Worm (Caenorhabditis elegans): ENCODE data around the gene F25E2.3.

The F25E2.3 gene

DNA sequence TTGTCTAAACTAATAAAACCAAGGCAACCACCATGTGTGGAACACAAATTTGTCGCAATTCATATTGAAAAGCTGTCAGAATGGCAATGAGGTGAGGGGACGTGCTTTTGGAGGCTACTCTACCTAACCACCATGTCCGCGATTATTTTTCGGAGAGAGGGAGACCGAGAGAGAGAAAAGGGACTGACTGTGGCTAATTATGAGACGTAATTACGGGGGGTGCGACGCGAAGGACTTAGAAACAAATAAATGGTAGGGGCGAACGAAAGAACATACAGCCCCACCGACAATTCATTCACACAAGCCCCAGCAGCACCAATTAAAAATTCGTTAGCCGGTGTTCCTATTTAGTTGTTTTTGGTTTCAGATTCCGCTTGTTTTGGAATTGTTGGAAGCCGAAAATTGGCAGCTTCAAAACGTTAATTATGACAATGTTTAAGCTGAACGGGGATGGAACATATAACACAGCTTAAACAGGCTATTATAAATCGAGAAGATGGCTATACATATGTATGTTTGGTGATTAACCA, 39.8 kb upstream of the F25E2.3 start:
- TF ChIP-seq cnd-1 (tag; optimal IDR thresholded peaks at IDR 0.05) (peak; percentile 36), snpc-4 (tag; optimal IDR thresholded peaks at IDR 0.05) (no peak), hlh-1 (tag; optimal IDR thresholded peaks at IDR 0.05) (no peak), sptf-1 (tag; optimal IDR thresholded peaks at IDR 0.05) (peak; percentile 86), mep-1 (tag; optimal IDR thresholded peaks at IDR 0.05) (no peak), ham-2 (GFP tag; optimal IDR thresholded peaks at IDR 0.05) (peak; percentile 75), nhr-2 (tag; optimal IDR thresholded peaks at IDR 0.05) (no peak), nhr-12 (tag; optimal IDR thresholded peaks at IDR 0.05) (no peak), tbx-8 (GFP tag; optimal IDR thresholded peaks at IDR 0.05) (no peak), mab-5 (tag; optimal IDR thresholded peaks at IDR 0.05) (no peak), drap-1 (GFP tag; optimal IDR thresholded peaks at IDR 0.05) (no peak), mls-2 (tag; optimal IDR thresholded peaks at IDR 0.05) (peak; percentile 87), ceh-83 (GFP tag; optimal IDR thresholded peaks at IDR 0.05) (no peak), ztf-11 (tag; optimal IDR thresholded peaks at IDR 0.05) (peak; percentile 46), lin-13 (tag; optimal IDR thresholded peaks at IDR 0.05) (no peak), ceh-43 (GFP tag; optimal IDR thresholded peaks at IDR 0.05) (peak; percentile 92)

- TF ChIP-seq ces-1 (GFP tag; optimal IDR thresholded peaks at IDR 0.05) (no peak), mep-1 (tag; optimal IDR thresholded peaks at IDR 0.05) (no peak), ceh-43 (GFP tag; optimal IDR thresholded peaks at IDR 0.05) (no peak), blmp-1 (tag; optimal IDR thresholded peaks at IDR 0.05) (no peak), snpc-4 (tag; optimal IDR thresholded peaks at IDR 0.05) (no peak), ceh-83 (GFP tag; optimal IDR thresholded peaks at IDR 0.05) (no peak), nhr-28 (tag; optimal IDR thresholded peaks at IDR 0.05) (no peak), flh-1 (GFP tag; optimal IDR thresholded peaks at IDR 0.05) (no peak), zip-8 (tag; optimal IDR thresholded peaks at IDR 0.05) (no peak), nhr-237 (tag; optimal IDR thresholded peaks at IDR 0.05) (no peak), mab-5 (tag; optimal IDR thresholded peaks at IDR 0.05) (no peak), lsy-2 (tag; optimal IDR thresholded peaks at IDR 0.05) (no peak), nhr-2 (tag; optimal IDR thresholded peaks at IDR 0.05) (no peak), sptf-1 (tag; optimal IDR thresholded peaks at IDR 0.05) (no peak), drap-1 (GFP tag; optimal IDR thresholded peaks at IDR 0.05) (no peak), unc-39 (tag; optimal IDR thresholded peaks at IDR 0.05) (no peak), cnd-1 (tag; optimal IDR thresholded peaks at IDR 0.05) (no peak), bed-3 (GFP tag; optimal IDR thresholded peaks at IDR 0.05) (no peak), tbx-8 (GFP tag; optimal IDR thresholded peaks at IDR 0.05) (no peak)
Measured at ce11 chrX:851421-851820, 38.5 kb upstream of the F25E2.3 start, which contains the start of gene igcm-1. Gene igcm-1, minus strand, starts transcription at chrX:851521.

- TF ChIP-seq elt-3 (tag; optimal IDR thresholded peaks at IDR 0.05) (no peak), ceh-39 (tag; optimal IDR thresholded peaks at IDR 0.05) (no peak), unc-120 (tag; optimal IDR thresholded peaks at IDR 0.05; ENCODE audit: poor library complexity, severe bottlenecking) (no peak), blmp-1 (tag; optimal IDR thresholded peaks at IDR 0.05) (no peak), bed-3 (GFP tag; optimal IDR thresholded peaks at IDR 0.05) (no peak), sptf-1 (tag; optimal IDR thresholded peaks at IDR 0.05) (no peak), nhr-12 (tag; optimal IDR thresholded peaks at IDR 0.05) (no peak), mep-1 (tag; optimal IDR thresholded peaks at IDR 0.05) (no peak), ces-1 (GFP tag; optimal IDR thresholded peaks at IDR 0.05) (no peak), ceh-43 (GFP tag; optimal IDR thresholded peaks at IDR 0.05) (no peak), zip-8 (tag; optimal IDR thresholded peaks at IDR 0.05) (no peak), lin-13 (tag; optimal IDR thresholded peaks at IDR 0.05) (no peak), ceh-83 (GFP tag; optimal IDR thresholded peaks at IDR 0.05) (no peak), hlh-1 (tag; optimal IDR thresholded peaks at IDR 0.05) (no peak), unc-39 (tag; optimal IDR thresholded peaks at IDR 0.05) (no peak), flh-1 (GFP tag; optimal IDR thresholded peaks at IDR 0.05) (no peak), lsy-2 (tag; optimal IDR thresholded peaks at IDR 0.05) (no peak), elt-1 (tag; optimal IDR thresholded peaks at IDR 0.05; ENCODE audit: borderline replicate concordance, insufficient read depth) (no peak), nhr-28 (tag; optimal IDR thresholded peaks at IDR 0.05) (no peak)
Measured at ce11 chrX:845443-845842, 32.5 kb upstream of the F25E2.3 start.

ce11 chrX:844649-845048, 31.7 kb upstream of the F25E2.3 start:
- TF ChIP-seq ceh-83 (GFP tag; optimal IDR thresholded peaks at IDR 0.05) (no peak), ces-1 (GFP tag; optimal IDR thresholded peaks at IDR 0.05) (peak; percentile 18), unc-120 (tag; optimal IDR thresholded peaks at IDR 0.05; ENCODE audit: poor library complexity, severe bottlenecking) (peak; percentile 51)

DNA sequence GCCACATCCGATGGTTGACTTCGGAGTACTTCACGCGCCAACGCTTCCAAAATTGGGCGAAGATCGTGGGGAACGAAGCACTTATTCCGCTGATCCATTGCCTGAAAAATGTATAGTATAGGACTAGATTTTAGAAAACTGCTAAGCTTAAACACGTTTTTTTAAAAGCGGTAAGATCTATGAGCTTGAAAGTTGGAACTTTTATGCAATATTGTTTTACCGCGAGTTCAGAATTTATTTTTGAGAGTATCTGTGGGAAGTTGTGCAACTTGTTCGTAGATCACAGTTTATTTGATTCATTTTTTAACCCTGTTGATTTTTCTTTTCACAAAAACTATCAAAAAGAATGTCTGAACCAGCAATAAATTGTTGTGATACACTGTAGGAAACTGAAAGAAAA, 28.4 kb upstream of the F25E2.3 start, which contains the start of gene F39H12.3:
TSS of gene F39H12.3 (minus strand) at position 101 of the 400 bp plus-strand sequence.
- TF ChIP-seq ces-1 (GFP tag; optimal IDR thresholded peaks at IDR 0.05) (no peak), ceh-43 (GFP tag; optimal IDR thresholded peaks at IDR 0.05) (no peak), unc-39 (tag; optimal IDR thresholded peaks at IDR 0.05) (no peak), hlh-1 (tag; optimal IDR thresholded peaks at IDR 0.05) (no peak), tbx-8 (GFP tag; optimal IDR thresholded peaks at IDR 0.05) (no peak), nhr-28 (tag; optimal IDR thresholded peaks at IDR 0.05) (no peak), flh-1 (GFP tag; optimal IDR thresholded peaks at IDR 0.05) (no peak), ztf-11 (tag; optimal IDR thresholded peaks at IDR 0.05) (no peak), nhr-237 (tag; optimal IDR thresholded peaks at IDR 0.05) (no peak), mls-2 (tag; optimal IDR thresholded peaks at IDR 0.05) (no peak), zip-8 (tag; optimal IDR thresholded peaks at IDR 0.05) (no peak)

Measured in whole organism, mixed stage, embryonic.